Fruit fly (Drosophila melanogaster) whole organism, embryonic: ENCODE data around the gene Bet3.

ENCODE experiments used
- Abd-B ChIP-seq: fragments of 200-800 bp; sonication (Bioruptor generic); optimal IDR thresholded peaks from 2 replicates; lab custom pipeline; 2018; ENCODE audit warnings: missing biosample characterization, mild to moderate bottlenecking, missing genetic modification characterization, moderate library complexity
- Bgb ChIP-seq: fragments of 200-800 bp; sonication (Bioruptor generic); IDR thresholded peaks from 2 replicates; pipeline ENCODE4 v1.3.6; 2022; ENCODE audit warnings: missing biosample characterization, missing genetic modification characterization; ENCODE audit not compliant: partially characterized antibody
- CG10274 ChIP-seq: fragments of 200-800 bp; sonication (Bioruptor generic); optimal IDR thresholded peaks from 3 replicates; lab custom pipeline; 2017; ENCODE audit warnings: missing biosample characterization, mild to moderate bottlenecking, missing genetic modification characterization
- CG10979 ChIP-seq: fragments of 200-800 bp; sonication (Bioruptor generic); optimal IDR thresholded peaks from 2 replicates; lab custom pipeline; 2018; ENCODE audit warnings: missing biosample characterization, mild to moderate bottlenecking, missing genetic modification characterization, moderate library complexity
- CG11560 ChIP-seq: fragments of 200-800 bp; sonication (Bioruptor generic); IDR thresholded peaks from 3 replicates; pipeline ENCODE4 v1.3.6; 2022; ENCODE audit warnings: missing biosample characterization, missing genetic modification characterization
- CG12391 ChIP-seq: fragments of 200-800 bp; sonication (Bioruptor generic); optimal IDR thresholded peaks from 3 replicates; lab custom pipeline; 2018; ENCODE audit warnings: missing biosample characterization, mild to moderate bottlenecking, missing genetic modification characterization, moderate library complexity
- CG12769 ChIP-seq: fragments of 200-800 bp; sonication (Bioruptor generic); optimal IDR thresholded peaks from 2 replicates; lab custom pipeline; 2019; ENCODE audit warnings: missing biosample characterization, mild to moderate bottlenecking, missing genetic modification characterization, moderate library complexity
- CG1602 ChIP-seq: fragments of 200-800 bp; sonication (Bioruptor generic); optimal IDR thresholded peaks from 3 replicates; lab custom pipeline; 2016; ENCODE audit warnings: missing biosample characterization, missing genetic modification characterization
- CG16863 ChIP-seq: fragments of 200-800 bp; sonication (Bioruptor generic); optimal IDR thresholded peaks from 3 replicates; lab custom pipeline; 2016; ENCODE audit warnings: missing biosample characterization, missing genetic modification characterization
- CG18262 ChIP-seq: fragments of 200-800 bp; optimal IDR thresholded peaks from 3 replicates; lab custom pipeline; 2019; ENCODE audit warnings: missing biosample characterization, mild to moderate bottlenecking, missing genetic modification characterization, moderate library complexity
- CG2712 ChIP-seq: fragments of 200-800 bp; optimal IDR thresholded peaks from 3 replicates; lab custom pipeline; 2019; ENCODE audit warnings: missing biosample characterization, mild to moderate bottlenecking, missing genetic modification characterization, moderate library complexity
- CG30020 ChIP-seq: fragments of 200-800 bp; optimal IDR thresholded peaks from 2 replicates; lab custom pipeline; 2019; ENCODE audit warnings: missing biosample characterization, mild to moderate bottlenecking, missing genetic modification characterization, moderate library complexity
- CG30403 ChIP-seq: fragments of 200-800 bp; sonication (Bioruptor generic); optimal IDR thresholded peaks from 3 replicates; lab custom pipeline; 2016; ENCODE audit warnings: missing biosample characterization, missing genetic modification characterization
- CG33213 ChIP-seq: fragments of 200-800 bp; sonication (Bioruptor generic); optimal IDR thresholded peaks from 3 replicates; lab custom pipeline; 2016; ENCODE audit warnings: missing biosample characterization, missing genetic modification characterization
- CG5245 ChIP-seq: fragments of 200-800 bp; sonication (Bioruptor generic); optimal IDR thresholded peaks from 3 replicates; lab custom pipeline; 2016; ENCODE audit warnings: missing biosample characterization, missing genetic modification characterization
- CG7963 ChIP-seq: fragments of 200-800 bp; sonication (Bioruptor generic); IDR thresholded peaks from 3 replicates; pipeline ENCODE4 v1.3.6; 2022; ENCODE audit warnings: missing biosample characterization, missing genetic modification characterization; ENCODE audit not compliant: partially characterized antibody
- CG7987 ChIP-seq: fragments of 200-800 bp; sonication (Bioruptor generic); optimal IDR thresholded peaks from 2 replicates; lab custom pipeline; 2018; ENCODE audit warnings: missing biosample characterization, mild to moderate bottlenecking, missing genetic modification characterization, moderate library complexity
- CTCF ChIP-seq: fragments of 200-800 bp; sonication (Bioruptor generic); optimal IDR thresholded peaks from 2 replicates; lab custom pipeline; 2017; ENCODE audit warnings: missing biosample characterization, mild to moderate bottlenecking, missing genetic modification characterization, moderate library complexity
- D19A ChIP-seq: fragments of 200-800 bp; optimal IDR thresholded peaks from 3 replicates; lab custom pipeline; 2019; ENCODE audit warnings: missing biosample characterization, mild to moderate bottlenecking, missing genetic modification characterization, moderate library complexity
- Dfd ChIP-seq, 2 experiments: fragments of >200 bp; optimal IDR thresholded peaks; 2 replicates each; lab custom pipeline; 2017; ENCODE audit warnings: missing biosample characterization in 2 of 2, missing genetic modification characterization in 2 of 2
- Dip2 ChIP-seq: fragments of 200-800 bp; sonication (Bioruptor generic); IDR thresholded peaks from 2 replicates; pipeline ENCODE4 v1.3.6; 2022; ENCODE audit warnings: missing biosample characterization, missing genetic modification characterization
- Doc3 ChIP-seq: fragments of 200-800 bp; sonication (Bioruptor generic); IDR thresholded peaks from 3 replicates; pipeline ENCODE4 v1.3.6; 2022; ENCODE audit warnings: missing biosample characterization, missing genetic modification characterization; ENCODE audit not compliant: partially characterized antibody
- Fer2 ChIP-seq: fragments of 200-800 bp; sonication (Bioruptor generic); optimal IDR thresholded peaks from 2 replicates; lab custom pipeline; 2018; ENCODE audit warnings: missing biosample characterization, mild to moderate bottlenecking, missing genetic modification characterization, moderate library complexity
- Max ChIP-seq: fragments of 200-800 bp; sonication (Bioruptor generic); optimal IDR thresholded peaks from 2 replicates; lab custom pipeline; 2016; ENCODE audit warnings: missing biosample characterization, mild to moderate bottlenecking, missing genetic modification characterization
- NC2α ChIP-seq: fragments of 200-800 bp; sonication (Bioruptor generic); optimal IDR thresholded peaks from 2 replicates; lab custom pipeline; 2016; ENCODE audit warnings: missing biosample characterization, missing genetic modification characterization
- Opbp ChIP-seq: fragments of 200-800 bp; sonication (Bioruptor generic); IDR thresholded peaks from 3 replicates; pipeline ENCODE4 v1.3.6; 2022; ENCODE audit warnings: missing biosample characterization, missing genetic modification characterization; ENCODE audit not compliant: partially characterized antibody
- Ptx1 ChIP-seq: fragments of 200-800 bp; sonication (Bioruptor generic); IDR thresholded peaks from 2 replicates; pipeline ENCODE4 v1.3.6; 2022; ENCODE audit warnings: missing biosample characterization, missing genetic modification characterization
- Sin3A ChIP-seq: fragments of >200 bp; optimal IDR thresholded peaks from 2 replicates; lab custom pipeline; 2018
- Spps ChIP-seq: fragments of 200-800 bp; sonication (Bioruptor generic); optimal IDR thresholded peaks from 2 replicates; lab custom pipeline; 2018; ENCODE audit warnings: missing biosample characterization, mild to moderate bottlenecking, missing genetic modification characterization
- cg ChIP-seq: fragments of 200-800 bp; sonication (Bioruptor generic); optimal IDR thresholded peaks from 3 replicates; lab custom pipeline; 2019; ENCODE audit warnings: missing biosample characterization, mild to moderate bottlenecking, missing genetic modification characterization, moderate library complexity
- chm ChIP-seq: fragments of 200-800 bp; sonication (Bioruptor generic); IDR thresholded peaks from 2 replicates; pipeline ENCODE4 v1.3.6; 2022; ENCODE audit warnings: missing biosample characterization, missing genetic modification characterization
- chn ChIP-seq: fragments of 200-800 bp; sonication (Bioruptor generic); optimal IDR thresholded peaks from 2 replicates; lab custom pipeline; 2016; ENCODE audit warnings: missing biosample characterization, missing genetic modification characterization
- ci ChIP-seq: fragments of 200-800 bp; sonication (Bioruptor generic); IDR thresholded peaks from 3 replicates; pipeline ENCODE4 v1.3.6; 2022; ENCODE audit warnings: missing biosample characterization, missing genetic modification characterization
- da ChIP-seq: fragments of 200-800 bp; sonication (Bioruptor generic); optimal IDR thresholded peaks from 2 replicates; lab custom pipeline; 2016; ENCODE audit warnings: missing biosample characterization, missing genetic modification characterization
- dpn ChIP-seq, 2 experiments: fragments of 200-800 bp; sonication (Bioruptor generic); optimal IDR thresholded peaks; 3 replicates each; lab custom pipeline; 2016; ENCODE audit warnings: missing biosample characterization in 2 of 2, missing genetic modification characterization in 2 of 2
- emc ChIP-seq: fragments of 200-800 bp; sonication (Bioruptor generic); optimal IDR thresholded peaks from 2 replicates; lab custom pipeline; 2016; ENCODE audit warnings: missing biosample characterization, missing genetic modification characterization
- ewg ChIP-seq: fragments of 200-800 bp; sonication (Bioruptor generic); optimal IDR thresholded peaks from 3 replicates; lab custom pipeline; 2017; ENCODE audit warnings: mild to moderate bottlenecking, missing biosample characterization, missing genetic modification reagents, missing genetic modification characterization
- eyg ChIP-seq: fragments of 200-800 bp; sonication (Bioruptor generic); optimal IDR thresholded peaks from 3 replicates; lab custom pipeline; 2016; ENCODE audit warnings: missing biosample characterization, missing genetic modification characterization
- gfzf ChIP-seq: fragments of 200-800 bp; sonication (Bioruptor generic); optimal IDR thresholded peaks from 2 replicates; lab custom pipeline; 2016; ENCODE audit warnings: missing biosample characterization, mild to moderate bottlenecking, missing genetic modification characterization, moderate library complexity
- gt ChIP-seq: fragments of 200-800 bp; sonication (Bioruptor generic); IDR thresholded peaks from 2 replicates; pipeline ENCODE4 v1.3.6; 2022; ENCODE audit warnings: missing biosample characterization, missing genetic modification characterization
- knrl ChIP-seq: fragments of 200-800 bp; sonication (Bioruptor generic); IDR thresholded peaks from 3 replicates; pipeline ENCODE4 v1.3.6; 2022; ENCODE audit warnings: missing biosample characterization, missing genetic modification characterization; ENCODE audit not compliant: partially characterized antibody
- nerfin-1 ChIP-seq: fragments of 200-800 bp; sonication (Bioruptor generic); optimal IDR thresholded peaks from 3 replicates; lab custom pipeline; 2019; ENCODE audit warnings: missing biosample characterization, mild to moderate bottlenecking, missing genetic modification characterization, moderate library complexity
- prd ChIP-seq, 3 experiments: fragments of >200 bp in 2 of 3; fragments of 200-800 bp in 1 of 3; sonication (Bioruptor generic) in 1 of 3; optimal IDR thresholded peaks in 2 of 3; IDR thresholded peaks in 1 of 3; 2 replicates in 2 of 3; 3 replicates in 1 of 3; pipeline versions ENCODE4 v1.3.6 to Lab custom; 2017 to 2022; ENCODE audit warnings: missing biosample characterization in 1 of 3, missing genetic modification characterization in 1 of 3
- pzg ChIP-seq: fragments of 200-800 bp; sonication (Bioruptor generic); optimal IDR thresholded peaks from 3 replicates; lab custom pipeline; 2018; ENCODE audit warnings: missing biosample characterization, mild to moderate bottlenecking, missing genetic modification characterization, moderate library complexity
- row ChIP-seq: fragments of 200-800 bp; sonication (Bioruptor generic); IDR thresholded peaks from 3 replicates; pipeline ENCODE4 v1.3.6; 2022; ENCODE audit warnings: missing biosample characterization, missing genetic modification characterization
- so ChIP-seq: fragments of 200-800 bp; sonication (Bioruptor generic); IDR thresholded peaks from 3 replicates; pipeline ENCODE4 v1.3.6; 2022; ENCODE audit warnings: missing biosample characterization, missing genetic modification characterization
- tll ChIP-seq, 2 experiments: fragments of 200-800 bp in 1 of 2; fragments of >200 bp in 1 of 2; sonication (Bioruptor generic) in 1 of 2; optimal IDR thresholded peaks; 2 replicates each; lab custom pipeline; 2017 to 2019; ENCODE audit warnings: missing biosample characterization in 2 of 2, missing genetic modification characterization in 2 of 2, mild to moderate bottlenecking in 1 of 2, moderate library complexity in 1 of 2
- toy ChIP-seq: fragments of 200-800 bp; sonication (Bioruptor generic); IDR thresholded peaks from 2 replicates; pipeline ENCODE4 v1.3.6; 2022; ENCODE audit warnings: missing biosample characterization, missing genetic modification characterization
- wdn ChIP-seq: fragments of 200-800 bp; sonication (Bioruptor generic); IDR thresholded peaks from 2 replicates; pipeline ENCODE4 v1.3.6; 2022; ENCODE audit warnings: missing biosample characterization, missing genetic modification characterization
- z ChIP-seq: fragments of 200-800 bp; sonication (Bioruptor generic); IDR thresholded peaks from 3 replicates; pipeline ENCODE4 v1.3.6; 2022; ENCODE audit warnings: missing biosample characterization, missing genetic modification characterization

Gene Bet3

DNA sequence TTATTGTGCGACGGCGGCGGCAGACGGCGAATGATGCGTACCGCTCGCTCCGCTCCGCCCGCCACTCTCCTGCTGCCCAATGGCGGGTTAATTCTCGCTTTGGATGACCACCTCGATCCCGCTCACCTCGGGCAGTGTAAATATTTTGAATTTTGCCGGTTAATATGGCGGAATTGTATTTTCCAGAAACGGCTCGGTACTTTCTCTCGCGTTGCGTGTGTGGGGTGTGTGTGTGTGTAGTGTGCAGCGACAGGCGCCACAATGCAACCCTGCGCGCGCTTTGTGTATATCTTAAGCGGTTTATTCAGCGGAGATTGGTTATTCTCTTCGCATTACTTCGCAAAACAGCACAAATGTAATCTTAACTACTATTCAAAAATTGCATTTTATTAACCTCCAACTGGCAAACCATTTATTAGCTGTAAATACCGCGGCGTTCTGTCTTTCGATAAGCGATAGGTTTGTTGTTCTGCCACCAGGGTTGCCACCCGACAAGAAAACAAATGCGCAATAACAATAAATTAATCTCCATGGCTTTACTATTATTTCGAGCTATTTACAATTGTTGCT is 13.8 kb upstream of the Bet3 start, which contains the start of the genes phol and CG3552 (continued):
- TF ChIP-seq CG7987 (GFP tag; lab: Kevin White, UChicago) (no peak), ci (GFP tag; lab: Robert Waterston, UW) (peak; percentile 30; the same call in 1 of the 3 replicates), nerfin-1 (peak; percentile 10), eyg (GFP tag; lab: Kevin White, UChicago) (no peak), knrl (GFP tag; lab: Robert Waterston, UW) (0 out of 3 replicates have a peak, but pooled peaks have one; percentile 37), NC2α (GFP tag; lab: Kevin White, UChicago) (no peak), z (GFP tag; lab: Robert Waterston, UW) (no peak), da (no peak), CG10274 (GFP tag; lab: Kevin White, UChicago) (no peak), CG7963 (GFP tag; lab: Robert Waterston, UW) (no peak), dpn (GFP tag; optimal IDR thresholded peaks at IDR 0.05; lab: Kevin White, UChicago) (peak in 1 of 2 experiments; percentile 8), toy (GFP tag; lab: Robert Waterston, UW) (no peak), CG12391 (tag; lab: Kevin White, UChicago) (peak; percentile 34), Fer2 (tag; lab: Kevin White, UChicago) (no peak), emc (GFP tag; lab: Kevin White, UChicago) (no peak), Dip2 (GFP tag; lab: Robert Waterston, UW) (no peak), wdn (no peak), CG10979 (tag; lab: Kevin White, UChicago) (peak; percentile 7), Sin3A (peak; percentile 84), so (GFP tag; lab: Robert Waterston, UW) (no peak), Ptx1 (no peak), tll (GFP tag; optimal IDR thresholded peaks at IDR 0.05; lab: Kevin White, UChicago) (peak in 1 of 2 experiments; percentile 13), Abd-B (peak; percentile 18), chm (GFP tag; lab: Robert Waterston, UW) (no peak), chn (GFP tag; lab: Kevin White, UChicago) (no peak), CG30403 (peak; percentile 8), Opbp (0 out of 3 replicates have a peak, but pooled peaks have one; percentile 38), CG2712 (tag; lab: Kevin White, UChicago) (peak; percentile 16), CG16863 (GFP tag; lab: Kevin White, UChicago) (no peak), pzg (GFP tag; lab: Kevin White, UChicago) (peak; percentile 57), CG30020 (tag; lab: Kevin White, UChicago) (peak; percentile 59), ewg (GFP tag; lab: Kevin White, UChicago) (peak; percentile 66), Max (no peak), prd (optimal IDR thresholded peaks at IDR 0.05; lab: Kevin White, UChicago) (no peak), prd (GFP tag; IDR thresholded peaks at IDR 0.05; lab: Robert Waterston, UW) (no peak), CG33213 (GFP tag; lab: Kevin White, UChicago) (no peak), CG1602 (GFP tag; lab: Kevin White, UChicago) (no peak), Bgb (GFP tag; lab: Robert Waterston, UW) (peak; percentile 30; the same call in 1 of the 2 replicates), Dfd (GFP tag; optimal IDR thresholded peaks at IDR 0.05; lab: Kevin White, UChicago) (no peak), D19A (no peak), row (peak; percentile 35; the same call in 1 of the 3 replicates), CG11560 (no peak), CG18262 (peak; percentile 13), gt (GFP tag; lab: Robert Waterston, UW) (no peak), CG12769 (tag; lab: Kevin White, UChicago) (peak; percentile 10), Spps (no peak), CTCF (GFP tag; lab: Kevin White, UChicago) (no peak), CG5245 (GFP tag; lab: Kevin White, UChicago) (peak; percentile 98), Doc3 (GFP tag; lab: Robert Waterston, UW) (0 out of 3 replicates have a peak, but pooled peaks have one; percentile 46), cg (GFP tag; lab: Kevin White, UChicago) (peak; percentile 85), gfzf (GFP tag; lab: Kevin White, UChicago) (peak; percentile 51)
